Worm (Caenorhabditis elegans) whole organism, L1 larva: ENCODE measurements around the gene pde-12.

Experiments used
- C34B4.2 ChIP-seq: sonication (generic microtip); optimal IDR thresholded peaks from 2 replicates; lab custom pipeline; 2017; ENCODE audit warnings: mild to moderate bottlenecking, missing genetic modification characterization, missing compliant biosample characterization
- aha-1 ChIP-seq: fragments of 150-350 bp; optimal IDR thresholded peaks from 2 replicates; lab custom pipeline; 2014; ENCODE audit warnings: missing biosample characterization, missing genetic modification characterization
- alr-1 ChIP-seq: fragments of 200-800 bp; sonication (Bioruptor generic); optimal IDR thresholded peaks from 2 replicates; lab custom pipeline; 2018; ENCODE audit warnings: borderline replicate concordance, mild to moderate bottlenecking, missing genetic modification characterization, missing compliant biosample characterization
- aly-2 ChIP-seq: fragments of 150-350 bp; optimal IDR thresholded peaks from 2 replicates; lab custom pipeline; 2014; ENCODE audit warnings: missing biosample characterization, missing genetic modification characterization
- blmp-1 ChIP-seq: fragments of 150-350 bp; optimal IDR thresholded peaks from 2 replicates; lab custom pipeline; 2014; ENCODE audit warnings: missing biosample characterization, missing genetic modification characterization
- ceh-82 ChIP-seq, 3 experiments: fragments of 150-350 bp in 1 of 3; sonication (generic microtip) in 2 of 3; optimal IDR thresholded peaks; 2 replicates each; lab custom pipeline; 2014 to 2017; ENCODE audit warnings: missing biosample characterization in 3 of 3, missing genetic modification characterization in 3 of 3
- ceh-88 ChIP-seq: fragments of 200-800 bp; sonication (Bioruptor generic); IDR thresholded peaks from 2 replicates; pipeline ENCODE4 v1.3.6; 2022; ENCODE audit warnings: missing genetic modification characterization, missing compliant biosample characterization
- ces-1 ChIP-seq: fragments of 150-350 bp; optimal IDR thresholded peaks from 2 replicates; lab custom pipeline; 2014; ENCODE audit warnings: missing biosample characterization, missing genetic modification reagents, missing genetic modification characterization
- dsc-1 ChIP-seq: sonication (generic microtip); optimal IDR thresholded peaks from 2 replicates; lab custom pipeline; 2016; ENCODE audit warnings: mild to moderate bottlenecking, missing genetic modification characterization, missing compliant biosample characterization
- efl-3 ChIP-seq: fragments of 200-800 bp; sonication (Bioruptor generic); optimal IDR thresholded peaks from 2 replicates; lab custom pipeline; 2018; ENCODE audit warnings: mild to moderate bottlenecking, missing genetic modification characterization, missing compliant biosample characterization
- egl-13 ChIP-seq: sonication (generic microtip); optimal IDR thresholded peaks from 2 replicates; lab custom pipeline; 2016; ENCODE audit warnings: missing genotype, missing genetic modification reagents, missing genetic modification characterization, missing compliant biosample characterization
- egl-27 ChIP-seq, 2 experiments: fragments of 150-350 bp in 1 of 2; sonication (generic microtip); optimal IDR thresholded peaks; 3 replicates each; lab custom pipeline; 2017 to 2018; ENCODE audit warnings: missing biosample characterization in 2 of 2, missing genetic modification characterization in 2 of 2, missing genetic modification reagents in 2 of 2
- elt-3 ChIP-seq, 6 experiments: fragments of 150-350 bp in 1 of 6; sonication (generic microtip); optimal IDR thresholded peaks; 2 replicates each; lab custom pipeline; 2017 to 2018; ENCODE audit warnings: missing biosample characterization in 6 of 6, missing genetic modification characterization in 6 of 6, inconsistent platforms in 1 of 6
- ets-5 ChIP-seq: fragments of 200-800 bp; sonication (Bioruptor generic); IDR thresholded peaks from 2 replicates; pipeline ENCODE4 v1.3.6; 2022; ENCODE audit warnings: missing genetic modification characterization, missing compliant biosample characterization
- fkh-10 ChIP-seq: sonication (generic microtip); optimal IDR thresholded peaks from 2 replicates; lab custom pipeline; 2017; ENCODE audit warnings: missing biosample characterization, missing genetic modification reagents, missing genetic modification characterization
- fkh-4 ChIP-seq: sonication (generic microtip); optimal IDR thresholded peaks from 2 replicates; lab custom pipeline; 2016; ENCODE audit warnings: missing compliant biosample characterization, missing genetic modification characterization, borderline replicate concordance
- grh-1 ChIP-seq: fragments of 200-800 bp; sonication (Bioruptor generic); IDR thresholded peaks from 2 replicates; pipeline ENCODE4 v1.3.6; 2022; ENCODE audit warnings: missing genetic modification reagents, missing genetic modification characterization, missing compliant biosample characterization
- hlh-17 ChIP-seq: fragments of 200-800 bp; sonication (Bioruptor generic); optimal IDR thresholded peaks from 2 replicates; lab custom pipeline; 2018; ENCODE audit warnings: missing genetic modification characterization, mild to moderate bottlenecking, missing compliant biosample characterization, moderate library complexity, borderline replicate concordance
- hlh-4 ChIP-seq: sonication (generic microtip); optimal IDR thresholded peaks from 2 replicates; lab custom pipeline; 2016; ENCODE audit warnings: mild to moderate bottlenecking, missing genetic modification characterization, missing compliant biosample characterization
- hpl-2 ChIP-seq: fragments of 150-350 bp; optimal IDR thresholded peaks from 2 replicates; lab custom pipeline; 2014; ENCODE audit warnings: missing biosample characterization, missing genetic modification reagents, missing genetic modification characterization
- isw-1 ChIP-seq: fragments of 200-800 bp; sonication (Bioruptor generic); IDR thresholded peaks from 2 replicates; pipeline ENCODE4 v1.3.6; 2022; ENCODE audit warnings: missing genetic modification characterization, missing compliant biosample characterization
- jun-1 ChIP-seq: fragments of 150-350 bp; optimal IDR thresholded peaks from 2 replicates; lab custom pipeline; 2014; ENCODE audit warnings: missing biosample characterization, missing genetic modification reagents, missing genetic modification characterization
- lin-13 ChIP-seq: fragments of 150-350 bp; optimal IDR thresholded peaks from 2 replicates; lab custom pipeline; 2014; ENCODE audit warnings: missing biosample characterization, missing genetic modification reagents, missing genetic modification characterization
- lin-14 ChIP-seq: fragments of 200-800 bp; sonication (Bioruptor generic); optimal IDR thresholded peaks from 2 replicates; lab custom pipeline; 2018; ENCODE audit warnings: mild to moderate bottlenecking, missing genetic modification characterization, moderate library complexity, missing compliant biosample characterization
- lin-15B ChIP-seq: fragments of 150-350 bp; sonication (generic microtip); optimal IDR thresholded peaks from 3 replicates; lab custom pipeline; 2014; ENCODE audit warnings: missing biosample characterization, missing genetic modification characterization
- lir-3 ChIP-seq: sonication (generic microtip); optimal IDR thresholded peaks from 2 replicates; lab custom pipeline; 2016; ENCODE audit warnings: mild to moderate bottlenecking, missing genetic modification characterization, moderate library complexity, missing compliant biosample characterization; ENCODE audit not compliant: poor library complexity
- lsy-2 ChIP-seq, 2 experiments: fragments of 150-350 bp; optimal IDR thresholded peaks; 2 replicates each; lab custom pipeline; 2014; ENCODE audit warnings: missing biosample characterization in 2 of 2, missing genetic modification characterization in 2 of 2
- mab-9 ChIP-seq: fragments of 200-800 bp; sonication (Bioruptor generic); IDR thresholded peaks from 2 replicates; pipeline ENCODE4 v1.3.6; 2022; ENCODE audit warnings: missing genetic modification reagents, missing genetic modification characterization, missing compliant biosample characterization
- nhr-12 ChIP-seq: sonication (generic microtip); optimal IDR thresholded peaks from 2 replicates; lab custom pipeline; 2017; ENCODE audit warnings: missing biosample characterization, missing genetic modification characterization
- nhr-19 ChIP-seq: fragments of 200-800 bp; sonication (Bioruptor generic); conservative IDR thresholded peaks from 2 replicates; pipeline ENCODE4 v1.3.6; 2022; ENCODE audit warnings: missing genetic modification characterization, missing compliant biosample characterization
- nhr-20 ChIP-seq: sonication (generic microtip); optimal IDR thresholded peaks from 2 replicates; lab custom pipeline; 2016; ENCODE audit warnings: mild to moderate bottlenecking, missing genetic modification characterization, missing compliant biosample characterization
- nhr-237 ChIP-seq: fragments of 150-350 bp; optimal IDR thresholded peaks from 2 replicates; lab custom pipeline; 2014; ENCODE audit warnings: missing biosample characterization, missing genetic modification characterization
- nhr-28 ChIP-seq: fragments of 150-350 bp; optimal IDR thresholded peaks from 2 replicates; lab custom pipeline; 2014; ENCODE audit warnings: missing biosample characterization, missing genetic modification characterization
- nhr-71 ChIP-seq: sonication (generic microtip); optimal IDR thresholded peaks from 2 replicates; lab custom pipeline; 2016; ENCODE audit warnings: mild to moderate bottlenecking, missing genetic modification characterization, moderate library complexity, missing compliant biosample characterization
- nhr-76 ChIP-seq: sonication (generic microtip); optimal IDR thresholded peaks from 2 replicates; lab custom pipeline; 2017; ENCODE audit warnings: missing biosample characterization, missing genetic modification characterization
- nhr-77 ChIP-seq: fragments of 150-350 bp; optimal IDR thresholded peaks from 2 replicates; lab custom pipeline; 2014; ENCODE audit warnings: missing biosample characterization, missing genetic modification characterization
- nhr-84 ChIP-seq: sonication (generic microtip); optimal IDR thresholded peaks from 2 replicates; lab custom pipeline; 2017; ENCODE audit warnings: missing biosample characterization, missing genetic modification characterization
- nhr-85 ChIP-seq: sonication (generic microtip); peaks from one replicate; lab custom pipeline; 2016; ENCODE audit warnings: missing genetic modification characterization, inconsistent platforms, missing compliant biosample characterization
- nhr-90 ChIP-seq: sonication (generic microtip); optimal IDR thresholded peaks from 2 replicates; lab custom pipeline; 2016; ENCODE audit warnings: mild to moderate bottlenecking, missing genetic modification characterization, missing compliant biosample characterization; ENCODE audit not compliant: poor library complexity
- pag-3 ChIP-seq: sonication (generic microtip); optimal IDR thresholded peaks from 2 replicates; lab custom pipeline; 2017; ENCODE audit warnings: missing genetic modification characterization, mild to moderate bottlenecking, missing compliant biosample characterization, antibody characterized with exemption, borderline replicate concordance; ENCODE audit not compliant: insufficient read depth
- pax-3 ChIP-seq: fragments of 200-800 bp; sonication (Bioruptor generic); optimal IDR thresholded peaks from 2 replicates; lab custom pipeline; 2018; ENCODE audit warnings: mild to moderate bottlenecking, missing genetic modification characterization, moderate library complexity, missing compliant biosample characterization
- pqm-1 ChIP-seq: sonication (generic microtip); optimal IDR thresholded peaks from 3 replicates; lab custom pipeline; 2017; ENCODE audit warnings: missing biosample characterization, missing genetic modification characterization
- skn-1 ChIP-seq: fragments of 150-350 bp; optimal IDR thresholded peaks from 2 replicates; lab custom pipeline; 2014; ENCODE audit warnings: missing biosample characterization, missing genetic modification characterization
- snpc-4 ChIP-seq: fragments of 150-350 bp; optimal IDR thresholded peaks from 2 replicates; lab custom pipeline; 2014; ENCODE audit warnings: missing biosample characterization, missing genetic modification characterization
- snu-23 ChIP-seq: sonication (generic microtip); optimal IDR thresholded peaks from 2 replicates; lab custom pipeline; 2016; ENCODE audit warnings: missing genetic modification characterization, missing compliant biosample characterization
- sptf-1 ChIP-seq: fragments of 150-350 bp; optimal IDR thresholded peaks from 2 replicates; lab custom pipeline; 2014; ENCODE audit warnings: missing biosample characterization, missing genetic modification characterization
- tlp-1 ChIP-seq: fragments of 150-350 bp; optimal IDR thresholded peaks from 2 replicates; lab custom pipeline; 2014; ENCODE audit warnings: missing biosample characterization, missing genetic modification characterization
- unc-130 ChIP-seq: fragments of 150-350 bp; optimal IDR thresholded peaks from 2 replicates; lab custom pipeline; 2017; ENCODE audit warnings: missing biosample characterization, missing genetic modification characterization, inconsistent platforms
- unc-86 ChIP-seq: sonication (generic microtip); optimal IDR thresholded peaks from 2 replicates; lab custom pipeline; 2016; ENCODE audit warnings: missing genetic modification characterization, missing compliant biosample characterization
- unc-98 ChIP-seq: fragments of 200-800 bp; sonication (Bioruptor generic); IDR thresholded peaks from 2 replicates; pipeline ENCODE4 v1.3.6; 2022; ENCODE audit warnings: missing genetic modification characterization, missing compliant biosample characterization
- vab-15 ChIP-seq: sonication (generic microtip); optimal IDR thresholded peaks from 2 replicates; lab custom pipeline; 2017; ENCODE audit warnings: missing genotype, mild to moderate bottlenecking, missing genetic modification characterization, missing compliant biosample characterization
- xbp-1 ChIP-seq: sonication (generic microtip); optimal IDR thresholded peaks from 2 replicates; lab custom pipeline; 2016; ENCODE audit warnings: missing genetic modification characterization, missing compliant biosample characterization
- ztf-11 ChIP-seq, 2 experiments: sonication (generic microtip); optimal IDR thresholded peaks; 2 replicates each; lab custom pipeline; 2016 to 2017; ENCODE audit warnings: missing genetic modification characterization in 2 of 2, missing biosample characterization in 1 of 2, missing compliant biosample characterization in 1 of 2

The pde-12 gene

ce11 chrIII:10819778-10820177 is 25.0 kb downstream of the pde-12 start (continued):
- TF ChIP-seq efl-3 (no peak), unc-98 (peak; percentile 28; the same call in 1 of the 2 replicates), snpc-4 (no peak), snu-23 (GFP tag; lab: Kevin White, UChicago) (peak; percentile 64), ets-5 (GFP tag; lab: Robert Waterston, UW) (no peak), tlp-1 (tag; lab: Kevin White, UChicago) (no peak), fkh-4 (tag; lab: Kevin White, UChicago) (no peak), nhr-77 (no peak), lir-3 (tag; lab: Kevin White, UChicago) (no peak), hlh-17 (GFP tag; lab: Kevin White, UChicago) (no peak), hpl-2 (GFP tag; lab: Kevin White, UChicago) (no peak), nhr-84 (no peak), pqm-1 (tag; lab: Kevin White, UChicago) (no peak), nhr-28 (no peak), ceh-82 (tag; optimal IDR thresholded peaks at IDR 0.05; lab: Kevin White, UChicago) (no peak), vab-15 (no peak), aha-1 (tag; lab: Kevin White, UChicago) (no peak), C34B4.2 (tag; lab: Kevin White, UChicago) (no peak), ces-1 (no peak), fkh-10 (GFP tag; lab: Kevin White, UChicago) (no peak), aly-2 (tag; lab: Kevin White, UChicago) (no peak), grh-1 (GFP tag; lab: Robert Waterston, UW) (no peak), unc-86 (tag; lab: Kevin White, UChicago) (no peak), nhr-237 (no peak), dsc-1 (tag; lab: Kevin White, UChicago) (peak; percentile 45), egl-13 (peak; percentile 17), blmp-1 (tag; lab: Kevin White, UChicago) (no peak), hlh-4 (no peak), nhr-20 (tag; lab: Kevin White, UChicago) (peak; percentile 74), lin-14 (peak; percentile 78), nhr-12 (no peak), skn-1 (tag; lab: Kevin White, UChicago) (no peak), pag-3 (tag; lab: Kevin White, UChicago) (peak; percentile 9), lin-15B (tag; lab: Kevin White, UChicago) (no peak), ceh-88 (GFP tag; lab: Robert Waterston, UW) (no peak), ztf-11 (tag; optimal IDR thresholded peaks at IDR 0.05; lab: Kevin White, UChicago) (no peak), nhr-85 (no peak), mab-9 (GFP tag; lab: Robert Waterston, UW) (no peak), elt-3 (tag; optimal IDR thresholded peaks at IDR 0.05; lab: Kevin White, UChicago) (no peak), nhr-19 (GFP tag; lab: Robert Waterston, UW) (peak; percentile 74), egl-27 (tag; optimal IDR thresholded peaks at IDR 0.05; lab: Kevin White, UChicago) (no peak), jun-1 (tag; lab: Kevin White, UChicago) (no peak), lsy-2 (tag; optimal IDR thresholded peaks at IDR 0.05; lab: Kevin White, UChicago) (peak; percentile 60 to 80), nhr-76 (tag; lab: Kevin White, UChicago) (no peak), unc-130 (tag; lab: Kevin White, UChicago) (peak; percentile 79), pax-3 (tag; lab: Kevin White, UChicago) (no peak), nhr-90 (no peak), sptf-1 (no peak), isw-1 (no peak), alr-1 (tag; lab: Kevin White, UChicago) (no peak), xbp-1 (tag; lab: Kevin White, UChicago) (peak; percentile 52), nhr-71 (peak; percentile 86), lin-13 (no peak)
